Fruit fly (Drosophila melanogaster) whole organism, embryonic: ENCODE measurements around the gene CG8419.

Experiments used
- Atf3 ChIP-seq: fragments of 200-800 bp; sonication (Bioruptor generic); optimal IDR thresholded peaks from 3 replicates; lab custom pipeline; 2016; ENCODE audit warnings: missing biosample characterization, missing genetic modification characterization
- CG11723 ChIP-seq: fragments of 200-800 bp; sonication (Bioruptor generic); optimal IDR thresholded peaks from 2 replicates; lab custom pipeline; 2017; ENCODE audit warnings: missing biosample characterization, mild to moderate bottlenecking, missing genetic modification characterization
- CG12236 ChIP-seq: fragments of 200-800 bp; sonication (Bioruptor generic); optimal IDR thresholded peaks from 2 replicates; lab custom pipeline; 2016; ENCODE audit warnings: missing biosample characterization, missing genetic modification characterization
- CG13287 ChIP-seq: fragments of 200-800 bp; sonication (Bioruptor generic); IDR thresholded peaks from 2 replicates; pipeline ENCODE4 v1.3.6; 2022; ENCODE audit warnings: missing biosample characterization, missing genetic modification characterization; ENCODE audit not compliant: partially characterized antibody
- CG15269 ChIP-seq: fragments of 200-800 bp; sonication (Bioruptor generic); optimal IDR thresholded peaks from 2 replicates; lab custom pipeline; 2018; ENCODE audit warnings: missing biosample characterization, mild to moderate bottlenecking, missing genetic modification characterization, moderate library complexity
- CG18476 ChIP-seq: fragments of 200-800 bp; sonication (Bioruptor generic); optimal IDR thresholded peaks from 2 replicates; lab custom pipeline; 2016; ENCODE audit warnings: missing biosample characterization, mild to moderate bottlenecking, missing genetic modification characterization
- CG32772 ChIP-seq: fragments of 200-800 bp; sonication (Bioruptor generic); IDR thresholded peaks from 2 replicates; pipeline ENCODE4 v1.3.6; 2022; ENCODE audit warnings: missing biosample characterization, missing genetic modification characterization
- CG4424 ChIP-seq: fragments of 200-800 bp; sonication (Bioruptor generic); optimal IDR thresholded peaks from 3 replicates; lab custom pipeline; 2016; ENCODE audit warnings: missing biosample characterization, missing genetic modification characterization
- CG5953 ChIP-seq: fragments of 200-800 bp; sonication (Bioruptor generic); IDR thresholded peaks from 2 replicates; pipeline ENCODE4 v1.3.6; 2022; ENCODE audit warnings: missing biosample characterization, missing genetic modification characterization
- CG6175 ChIP-seq: fragments of 200-800 bp; sonication (Bioruptor generic); IDR thresholded peaks from 3 replicates; pipeline ENCODE4 v1.3.6; 2022; ENCODE audit warnings: missing biosample characterization, missing genetic modification characterization
- CG6654 ChIP-seq: fragments of 200-800 bp; sonication (Bioruptor generic); optimal IDR thresholded peaks from 2 replicates; lab custom pipeline; 2017; ENCODE audit warnings: missing biosample characterization, mild to moderate bottlenecking, missing genetic modification characterization
- CG7839 ChIP-seq: fragments of 200-800 bp; sonication (Bioruptor generic); optimal IDR thresholded peaks from 3 replicates; lab custom pipeline; 2018; ENCODE audit warnings: missing biosample characterization, mild to moderate bottlenecking, missing genetic modification characterization, moderate library complexity
- CG8478 ChIP-seq: fragments of >200 bp; optimal IDR thresholded peaks from 2 replicates; lab custom pipeline; 2018
- CG9797 ChIP-seq: fragments of 200-800 bp; sonication (Bioruptor generic); optimal IDR thresholded peaks from 3 replicates; lab custom pipeline; 2018; ENCODE audit warnings: missing biosample characterization, mild to moderate bottlenecking, missing genetic modification characterization
- CG9932 ChIP-seq: fragments of 200-800 bp; sonication (Bioruptor generic); IDR thresholded peaks from 2 replicates; pipeline ENCODE4 v1.3.6; 2022; ENCODE audit warnings: missing biosample characterization, missing genetic modification characterization
- Doc2 ChIP-seq: fragments of 200-800 bp; sonication (Bioruptor generic); IDR thresholded peaks from 2 replicates; pipeline ENCODE4 v1.3.6; 2022; ENCODE audit warnings: missing biosample characterization, missing genetic modification characterization
- Eip74EF ChIP-seq, 2 experiments: fragments of 200-800 bp in 1 of 2; fragments of >200 bp in 1 of 2; sonication (Bioruptor generic) in 1 of 2; optimal IDR thresholded peaks; 2 replicates each; lab custom pipeline; 2017 to 2019; ENCODE audit warnings: missing biosample characterization in 2 of 2, missing genetic modification characterization in 2 of 2, mild to moderate bottlenecking in 1 of 2, moderate library complexity in 1 of 2
- Ets65A ChIP-seq: fragments of 200-800 bp; sonication (Bioruptor generic); peaks from one replicate; lab custom pipeline; 2016; ENCODE audit warnings: missing biosample characterization, missing genetic modification characterization
- HHEX ChIP-seq: fragments of 200-800 bp; sonication (Bioruptor generic); optimal IDR thresholded peaks from 3 replicates; lab custom pipeline; 2017; ENCODE audit warnings: missing biosample characterization, mild to moderate bottlenecking, missing genetic modification characterization, missing genetic modification reagents
- Lim3 ChIP-seq: fragments of 200-800 bp; sonication (Bioruptor generic); IDR thresholded peaks from 2 replicates; pipeline ENCODE4 v1.3.6; 2022; ENCODE audit warnings: missing biosample characterization, missing genetic modification characterization
- MBD-R2 ChIP-seq: fragments of 200-800 bp; sonication (Bioruptor generic); IDR thresholded peaks from 2 replicates; pipeline ENCODE4 v1.3.6; 2022; ENCODE audit warnings: missing biosample characterization, missing genetic modification characterization
- NFAT ChIP-seq: fragments of 200-800 bp; sonication (Bioruptor generic); IDR thresholded peaks from 2 replicates; pipeline ENCODE4 v1.3.6; 2022; ENCODE audit warnings: missing biosample characterization, missing genetic modification characterization
- Nf-YB ChIP-seq: fragments of 200-800 bp; sonication (Bioruptor generic); optimal IDR thresholded peaks from 3 replicates; lab custom pipeline; 2019; ENCODE audit warnings: missing biosample characterization, mild to moderate bottlenecking, missing genetic modification characterization, moderate library complexity
- Oaz ChIP-seq: fragments of 200-800 bp; sonication (Bioruptor generic); IDR thresholded peaks from 2 replicates; pipeline ENCODE4 v1.3.6; 2022; ENCODE audit warnings: missing biosample characterization, missing genetic modification characterization
- Scr ChIP-seq: fragments of 200-800 bp; sonication (Bioruptor generic); IDR thresholded peaks from 2 replicates; pipeline ENCODE4 v1.3.6; 2022; ENCODE audit warnings: missing biosample characterization, missing genetic modification characterization; ENCODE audit not compliant: partially characterized antibody
- Vsx1 ChIP-seq: fragments of 200-800 bp; sonication (Bioruptor generic); optimal IDR thresholded peaks from 2 replicates; lab custom pipeline; 2017; ENCODE audit warnings: missing biosample characterization, mild to moderate bottlenecking, missing genetic modification characterization, missing genetic modification reagents
- aop ChIP-seq: fragments of 200-800 bp; sonication (Bioruptor generic); IDR thresholded peaks from 2 replicates; pipeline ENCODE4 v1.3.6; 2022; ENCODE audit warnings: missing biosample characterization, missing genetic modification characterization
- ase ChIP-seq: fragments of 200-800 bp; sonication (Bioruptor generic); IDR thresholded peaks from 3 replicates; pipeline ENCODE4 v1.3.6; 2022; ENCODE audit warnings: missing biosample characterization, missing genetic modification characterization
- bbx ChIP-seq: fragments of 200-800 bp; sonication (Bioruptor generic); IDR thresholded peaks from 2 replicates; pipeline ENCODE4 v1.3.6; 2022; ENCODE audit warnings: missing biosample characterization, missing genetic modification characterization; ENCODE audit not compliant: partially characterized antibody
- br ChIP-seq: fragments of >200 bp; optimal IDR thresholded peaks from 2 replicates; lab custom pipeline; 2017
- cad ChIP-seq: fragments of >200 bp; optimal IDR thresholded peaks from 2 replicates; lab custom pipeline; 2017; ENCODE audit warnings: missing biosample characterization, missing genetic modification characterization
- chm ChIP-seq: fragments of 200-800 bp; sonication (Bioruptor generic); IDR thresholded peaks from 2 replicates; pipeline ENCODE4 v1.3.6; 2022; ENCODE audit warnings: missing biosample characterization, missing genetic modification characterization
- eve ChIP-seq, 2 experiments: fragments of >200 bp; optimal IDR thresholded peaks; 2 replicates each; lab custom pipeline; 2017; ENCODE audit warnings: missing biosample characterization in 2 of 2, missing genetic modification characterization in 2 of 2
- fd96Cb ChIP-seq: fragments of 200-800 bp; sonication (Bioruptor generic); optimal IDR thresholded peaks from 2 replicates; lab custom pipeline; 2018; ENCODE audit warnings: missing biosample characterization, mild to moderate bottlenecking, missing genetic modification characterization, moderate library complexity
- gt ChIP-seq: fragments of 200-800 bp; sonication (Bioruptor generic); IDR thresholded peaks from 2 replicates; pipeline ENCODE4 v1.3.6; 2022; ENCODE audit warnings: missing biosample characterization, missing genetic modification characterization
- ind ChIP-seq: fragments of 200-800 bp; sonication (Bioruptor generic); optimal IDR thresholded peaks from 3 replicates; lab custom pipeline; 2016; ENCODE audit warnings: missing biosample characterization, missing genetic modification characterization
- insv ChIP-seq, 2 experiments: fragments of 200-800 bp; sonication (Bioruptor generic); optimal IDR thresholded peaks; 3 replicates each; lab custom pipeline; 2016 to 2018; ENCODE audit warnings: missing biosample characterization in 2 of 2, missing genetic modification characterization in 2 of 2
- jumu ChIP-seq: fragments of 200-800 bp; sonication (Bioruptor generic); optimal IDR thresholded peaks from 3 replicates; lab custom pipeline; 2016; ENCODE audit warnings: missing biosample characterization, missing genetic modification characterization
- kay ChIP-seq: fragments of 200-800 bp; sonication (Bioruptor generic); optimal IDR thresholded peaks from 2 replicates; lab custom pipeline; 2016; ENCODE audit warnings: missing biosample characterization, missing genetic modification characterization
- ken ChIP-seq: fragments of 200-800 bp; sonication (Bioruptor generic); IDR thresholded peaks from 3 replicates; pipeline ENCODE4 v1.3.6; 2022; ENCODE audit warnings: missing biosample characterization, missing genetic modification characterization
- klu ChIP-seq: fragments of 200-800 bp; sonication (Bioruptor generic); IDR thresholded peaks from 2 replicates; pipeline ENCODE4 v1.3.6; 2022; ENCODE audit warnings: missing biosample characterization, missing genetic modification characterization
- mam ChIP-seq: fragments of 200-800 bp; sonication (Bioruptor generic); optimal IDR thresholded peaks from 3 replicates; lab custom pipeline; 2016; ENCODE audit warnings: missing biosample characterization, missing genetic modification characterization
- nerfin-1 ChIP-seq: fragments of 200-800 bp; sonication (Bioruptor generic); optimal IDR thresholded peaks from 3 replicates; lab custom pipeline; 2019; ENCODE audit warnings: missing biosample characterization, mild to moderate bottlenecking, missing genetic modification characterization, moderate library complexity
- pb ChIP-seq: fragments of 200-800 bp; sonication (Bioruptor generic); optimal IDR thresholded peaks from 3 replicates; lab custom pipeline; 2016; ENCODE audit warnings: missing biosample characterization, missing genetic modification characterization
- peb ChIP-seq: fragments of 200-800 bp; sonication (Bioruptor generic); IDR thresholded peaks from 2 replicates; pipeline ENCODE4 v1.3.6; 2022; ENCODE audit warnings: missing biosample characterization, missing genetic modification characterization
- pfk ChIP-seq: fragments of 200-800 bp; sonication (Bioruptor generic); optimal IDR thresholded peaks from 2 replicates; lab custom pipeline; 2018; ENCODE audit warnings: missing biosample characterization, mild to moderate bottlenecking, missing genetic modification characterization, moderate library complexity
- pita ChIP-seq: fragments of 200-800 bp; sonication (Bioruptor generic); optimal IDR thresholded peaks from 2 replicates; lab custom pipeline; 2017; ENCODE audit warnings: missing biosample characterization, mild to moderate bottlenecking, missing genetic modification characterization
- ranshi ChIP-seq: fragments of 200-800 bp; sonication (Bioruptor generic); IDR thresholded peaks from 2 replicates; pipeline ENCODE4 v1.3.6; 2022; ENCODE audit warnings: missing biosample characterization, missing genetic modification characterization
- repo ChIP-seq: fragments of 200-800 bp; sonication (Bioruptor generic); optimal IDR thresholded peaks from 2 replicates; lab custom pipeline; 2016; ENCODE audit warnings: missing biosample characterization, missing genetic modification characterization
- run ChIP-seq: fragments of 200-800 bp; sonication (Bioruptor generic); optimal IDR thresholded peaks from 3 replicates; lab custom pipeline; 2018; ENCODE audit warnings: missing biosample characterization, mild to moderate bottlenecking, missing genetic modification characterization
- scrt ChIP-seq: fragments of 200-800 bp; sonication (Bioruptor generic); optimal IDR thresholded peaks from 2 replicates; lab custom pipeline; 2018; ENCODE audit warnings: missing biosample characterization, mild to moderate bottlenecking, missing genetic modification characterization, moderate library complexity
- stc ChIP-seq: fragments of 200-800 bp; sonication (Bioruptor generic); IDR thresholded peaks from 2 replicates; pipeline ENCODE4 v1.3.6; 2022; ENCODE audit warnings: missing biosample characterization, missing genetic modification characterization
- sug ChIP-seq: fragments of 200-800 bp; optimal IDR thresholded peaks from 2 replicates; lab custom pipeline; 2019; ENCODE audit warnings: missing biosample characterization, mild to moderate bottlenecking, missing genetic modification characterization, moderate library complexity

CG8419 gene

DNA sequence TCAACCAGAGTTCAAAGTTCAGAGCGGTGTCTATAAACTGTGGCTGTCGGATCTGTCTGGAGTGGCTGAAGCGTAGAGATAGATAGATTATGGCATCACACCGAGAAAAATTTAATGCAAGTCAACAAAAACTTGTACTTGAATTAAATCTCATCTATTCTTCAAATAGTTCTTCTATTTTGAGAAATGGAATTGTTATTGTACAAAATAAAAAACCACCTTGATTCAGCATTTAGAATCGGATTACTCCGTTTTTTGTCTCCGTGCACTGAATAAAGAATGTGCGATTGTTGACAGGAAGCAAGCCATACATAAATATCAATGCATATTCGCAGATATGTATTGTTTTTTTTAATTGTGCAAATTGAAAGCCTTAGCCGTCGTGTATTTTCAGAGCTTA, 23.7 kb downstream of the CG8419 start (continued):
- no peak for TF ChIP-seq NFAT
- peak; percentile 40 for TF ChIP-seq CG7839 (tag; lab: Kevin White, UChicago)
- TF ChIP-seq Oaz (GFP tag; lab: Robert Waterston, UW): no peak
- TF ChIP-seq CG6175 (GFP tag; lab: Robert Waterston, UW): no peak
- no peak for TF ChIP-seq CG18476 (GFP tag; lab: Kevin White, UChicago)
- no peak for TF ChIP-seq Atf3 (GFP tag; lab: Kevin White, UChicago)
- no peak for TF ChIP-seq pfk (GFP tag; lab: Kevin White, UChicago)
- TF ChIP-seq CG9932 (GFP tag; lab: Robert Waterston, UW): peak; percentile 45; the same call in 1 of the 2 replicates
- TF ChIP-seq peb (GFP tag; lab: Robert Waterston, UW): peak; percentile 23; the same call in 1 of the 2 replicates
- no peak for TF ChIP-seq ranshi (GFP tag; lab: Robert Waterston, UW)
- TF ChIP-seq nerfin-1 (tag; lab: Kevin White, UChicago): no peak
- TF ChIP-seq stc (GFP tag; lab: Robert Waterston, UW): peak; percentile 46; the same call in 1 of the 2 replicates
- TF ChIP-seq fd96Cb (tag; lab: Kevin White, UChicago): peak; percentile 13
- peak; percentile 14 for TF ChIP-seq mam
- no peak for TF ChIP-seq CG6654 (GFP tag; lab: Kevin White, UChicago)
- no peak for TF ChIP-seq CG13287
- TF ChIP-seq bbx (GFP tag; lab: Robert Waterston, UW): no peak
- no peak for TF ChIP-seq Vsx1 (GFP tag; lab: Kevin White, UChicago)
- peak; percentile 11; the same call in 1 of the 2 replicates for TF ChIP-seq MBD-R2
- TF ChIP-seq cad (GFP tag; lab: Kevin White, UChicago): no peak
- TF ChIP-seq pita (GFP tag; lab: Kevin White, UChicago): no peak
- no peak for TF ChIP-seq pb (GFP tag; lab: Kevin White, UChicago)
- TF ChIP-seq chm (GFP tag; lab: Robert Waterston, UW): no peak
- no peak for TF ChIP-seq Doc2
- TF ChIP-seq Ets65A (GFP tag; lab: Kevin White, UChicago): peak; percentile 83
- TF ChIP-seq aop (GFP tag; lab: Robert Waterston, UW): no peak
- no peak for TF ChIP-seq gt (GFP tag; lab: Robert Waterston, UW)
- TF ChIP-seq CG15269 (tag; lab: Kevin White, UChicago): no peak
- no peak for TF ChIP-seq br (lab: Kevin White, UChicago)
- no peak for TF ChIP-seq CG32772
- no peak for TF ChIP-seq Lim3 (GFP tag; lab: Robert Waterston, UW)
- no peak for TF ChIP-seq sug (tag; lab: Kevin White, UChicago)
- TF ChIP-seq kay (GFP tag; lab: Kevin White, UChicago): no peak
- peak in 1 of 2 experiments; percentile 11 for TF ChIP-seq Eip74EF (GFP tag; optimal IDR thresholded peaks at IDR 0.05; lab: Kevin White, UChicago)
- no peak for TF ChIP-seq Scr (GFP tag; lab: Robert Waterston, UW)
- no peak for TF ChIP-seq run (tag; lab: Kevin White, UChicago)
- no peak for TF ChIP-seq repo (GFP tag; lab: Kevin White, UChicago)
- TF ChIP-seq CG5953 (GFP tag; lab: Robert Waterston, UW): no peak
- no peak for TF ChIP-seq CG12236
- TF ChIP-seq klu (GFP tag; lab: Robert Waterston, UW): no peak
- no peak for TF ChIP-seq CG8478 (lab: Kevin White, UChicago)
- TF ChIP-seq jumu (GFP tag; lab: Kevin White, UChicago): no peak
- no peak for TF ChIP-seq ken
- TF ChIP-seq eve (GFP tag; optimal IDR thresholded peaks at IDR 0.05; lab: Kevin White, UChicago): no peak
- no peak for TF ChIP-seq ind (GFP tag; lab: Kevin White, UChicago)
- no peak for TF ChIP-seq ase (GFP tag; lab: Robert Waterston, UW)
- TF ChIP-seq CG11723: no peak
- no peak for TF ChIP-seq scrt (GFP tag; lab: Kevin White, UChicago)
- TF ChIP-seq CG4424: no peak
- TF ChIP-seq CG9797: no peak
- TF ChIP-seq insv (GFP tag; optimal IDR thresholded peaks at IDR 0.05; lab: Kevin White, UChicago): no peak
- TF ChIP-seq Nf-YB (GFP tag; lab: Kevin White, UChicago): no peak
- no peak for TF ChIP-seq HHEX
